Worm (Caenorhabditis elegans) whole organism, late embryonic: ENCODE results near the gene F45E1.1.

Source experiments
- K09A11.1 ChIP-seq: sonication (generic microtip); optimal IDR thresholded peaks from 2 replicates; lab custom pipeline; 2017; ENCODE audit warnings: antibody characterized with exemption, mild to moderate bottlenecking, missing genetic modification characterization, missing compliant biosample characterization; ENCODE audit not compliant: insufficient read depth
- ceh-24 ChIP-seq: sonication (generic microtip); optimal IDR thresholded peaks from 2 replicates; lab custom pipeline; 2016; ENCODE audit warnings: mild to moderate bottlenecking, missing genetic modification characterization, missing compliant biosample characterization
- ceh-31 ChIP-seq: sonication (generic microtip); optimal IDR thresholded peaks from 2 replicates; lab custom pipeline; 2016; ENCODE audit warnings: missing genetic modification characterization, missing compliant biosample characterization
- ets-4 ChIP-seq: sonication (generic microtip); optimal IDR thresholded peaks from 2 replicates; lab custom pipeline; 2016; ENCODE audit warnings: missing genetic modification characterization, missing compliant biosample characterization
- fkh-10 ChIP-seq: fragments of 150-350 bp; optimal IDR thresholded peaks from 2 replicates; lab custom pipeline; 2014; ENCODE audit warnings: missing biosample characterization, missing genetic modification reagents, missing genetic modification characterization
- nhr-11 ChIP-seq: fragments of 150-350 bp; optimal IDR thresholded peaks from 2 replicates; lab custom pipeline; 2014; ENCODE audit warnings: missing biosample characterization, missing genetic modification characterization
- pha-2 ChIP-seq: sonication (generic microtip); optimal IDR thresholded peaks from 2 replicates; lab custom pipeline; 2017; ENCODE audit warnings: mild to moderate bottlenecking, missing genetic modification characterization, missing compliant biosample characterization
- pha-4 ChIP-seq: fragments of 150-350 bp; optimal IDR thresholded peaks from 2 replicates; lab custom pipeline; 2018; ENCODE audit warnings: missing biosample characterization, missing genetic modification reagents, missing genetic modification characterization
- sox-4 ChIP-seq: sonication (generic microtip); optimal IDR thresholded peaks from 2 replicates; lab custom pipeline; 2017; ENCODE audit warnings: mild to moderate bottlenecking, missing genetic modification characterization, inconsistent platforms, missing compliant biosample characterization

ce11 chrX:8019665-8020064 lies 16.2 kb downstream of the F45E1.1 start:
- TF ChIP-seq K09A11.1 (tag; lab: Kevin White, UChicago): no peak
- peak; percentile 65 for TF ChIP-seq ceh-31 (tag; lab: Kevin White, UChicago)
- no peak for TF ChIP-seq sox-4 (tag; lab: Kevin White, UChicago)
- TF ChIP-seq pha-2 (tag; lab: Kevin White, UChicago): no peak
- no peak for TF ChIP-seq pha-4
- TF ChIP-seq nhr-11 (tag; lab: Kevin White, UChicago): no peak
- no peak for TF ChIP-seq ceh-24 (tag; lab: Kevin White, UChicago)
- TF ChIP-seq fkh-10 (GFP tag; lab: Kevin White, UChicago): no peak
- no peak for TF ChIP-seq ets-4 (tag; lab: Kevin White, UChicago)
